Worm (Caenorhabditis elegans) whole organism, L4 larva: ENCODE measurements around the gene Y43C5B.3.

Source experiments
- D1046.2 ChIP-seq: fragments of 200-800 bp; sonication (Bioruptor generic); IDR thresholded peaks from 2 replicates; pipeline ENCODE4 v1.3.6; 2022; ENCODE audit warnings: missing genetic modification characterization, missing compliant biosample characterization
- F10B5.3 ChIP-seq: sonication (generic microtip); optimal IDR thresholded peaks from 2 replicates; lab custom pipeline; 2016; ENCODE audit warnings: mild to moderate bottlenecking, missing genetic modification characterization, missing compliant biosample characterization
- F26F4.8 ChIP-seq: fragments of 200-800 bp; sonication (Bioruptor generic); conservative IDR thresholded peaks from 2 replicates; pipeline ENCODE4 v1.3.6; 2022; ENCODE audit warnings: missing genetic modification characterization, missing compliant biosample characterization
- F44E2.7 ChIP-seq: fragments of 200-800 bp; sonication (Bioruptor generic); IDR thresholded peaks from 2 replicates; pipeline ENCODE4 v2.1.2; 2022; ENCODE audit warnings: missing genetic modification characterization, missing compliant biosample characterization
- F49E8.2 ChIP-seq: sonication (generic microtip); optimal IDR thresholded peaks from 2 replicates; lab custom pipeline; 2016; ENCODE audit warnings: missing compliant biosample characterization, mild to moderate bottlenecking, missing genetic modification characterization, borderline replicate concordance
- T20F7.1 ChIP-seq: fragments of 200-800 bp; sonication (Bioruptor generic); optimal IDR thresholded peaks from 2 replicates; lab custom pipeline; 2018; ENCODE audit warnings: mild to moderate bottlenecking, missing genetic modification characterization, missing compliant biosample characterization
- Y105C5A.15 ChIP-seq: fragments of 200-800 bp; sonication (Bioruptor generic); IDR thresholded peaks from 2 replicates; pipeline ENCODE4 v1.3.6; 2022; ENCODE audit warnings: missing genetic modification characterization, missing compliant biosample characterization
- Y48G9A.11 ChIP-seq: fragments of 200-800 bp; sonication (Bioruptor generic); IDR thresholded peaks from 2 replicates; pipeline ENCODE4 v1.3.6; 2022; ENCODE audit warnings: missing genetic modification reagents, missing genetic modification characterization, missing compliant biosample characterization
- aha-1 ChIP-seq: fragments of 150-350 bp; peaks from one replicate; lab custom pipeline; 2014; ENCODE audit warnings: missing biosample characterization, missing genetic modification characterization
- ama-1 ChIP-seq: fragments of 150-350 bp; optimal IDR thresholded peaks from 2 replicates; lab custom pipeline; 2014; ENCODE audit warnings: inconsistent platforms, mixed read lengths
- attf-4 ChIP-seq: sonication (generic microtip); optimal IDR thresholded peaks from 3 replicates; lab custom pipeline; 2017; ENCODE audit warnings: missing biosample characterization, missing genetic modification characterization
- ceh-20 ChIP-seq: fragments of 200-800 bp; sonication (Bioruptor generic); IDR thresholded peaks from 2 replicates; pipeline ENCODE4 v1.3.6; 2022; ENCODE audit warnings: missing genetic modification reagents, missing genetic modification characterization, missing compliant biosample characterization
- ceh-62 ChIP-seq: sonication (generic microtip); optimal IDR thresholded peaks from 2 replicates; lab custom pipeline; 2017; ENCODE audit warnings: missing biosample characterization, missing genetic modification characterization
- ctbp-1 ChIP-seq: fragments of 200-800 bp; sonication (Bioruptor generic); IDR thresholded peaks from 2 replicates; pipeline ENCODE4 v1.3.6; 2022; ENCODE audit warnings: missing genetic modification reagents, missing genetic modification characterization, missing compliant biosample characterization
- daf-12 ChIP-seq: fragments of 150-350 bp; optimal IDR thresholded peaks from 2 replicates; lab custom pipeline; 2014; ENCODE audit warnings: missing biosample characterization, missing genetic modification reagents, missing genetic modification characterization
- daf-16 ChIP-seq, 3 experiments: sonication (generic microtip); optimal IDR thresholded peaks; 2 replicates each; lab custom pipeline; 2016 to 2017; ENCODE audit warnings: missing genetic modification characterization in 3 of 3, missing genetic modification reagents in 3 of 3, mild to moderate bottlenecking in 2 of 3, missing compliant biosample characterization in 2 of 3, missing biosample characterization in 1 of 3, moderate library complexity in 1 of 3
- daf-19 ChIP-seq: fragments of 200-800 bp; sonication (Bioruptor generic); conservative IDR thresholded peaks from 2 replicates; pipeline ENCODE4 v1.3.6; 2022; ENCODE audit warnings: missing genetic modification characterization, missing compliant biosample characterization
- dmd-6 ChIP-seq: fragments of 200-800 bp; sonication (Bioruptor generic); IDR thresholded peaks from 2 replicates; pipeline ENCODE4 v1.3.6; 2022; ENCODE audit warnings: missing genetic modification reagents, missing genetic modification characterization, missing compliant biosample characterization
- dve-1 ChIP-seq: sonication (generic microtip); optimal IDR thresholded peaks from 2 replicates; lab custom pipeline; 2017; ENCODE audit warnings: antibody characterized with exemption, mild to moderate bottlenecking, missing genetic modification characterization, missing compliant biosample characterization; ENCODE audit not compliant: insufficient read depth
- egl-43 ChIP-seq: fragments of 200-800 bp; sonication (Bioruptor generic); IDR thresholded peaks from 2 replicates; pipeline ENCODE4 v1.3.6; 2022; ENCODE audit warnings: missing genetic modification reagents, missing genetic modification characterization, missing compliant biosample characterization
- hif-1 ChIP-seq, 2 experiments: sonication (generic microtip); optimal IDR thresholded peaks; 2 replicates each; lab custom pipeline; 2016 to 2017; ENCODE audit warnings: missing compliant biosample characterization in 2 of 2, missing genetic modification characterization in 2 of 2, missing genetic modification reagents in 2 of 2, missing genotype in 2 of 2, mild to moderate bottlenecking in 1 of 2
- hlh-11 ChIP-seq: fragments of 200-800 bp; sonication (Bioruptor generic); optimal IDR thresholded peaks from 2 replicates; lab custom pipeline; 2018; ENCODE audit warnings: mild to moderate bottlenecking, missing genetic modification characterization, missing compliant biosample characterization
- hmg-1.1 ChIP-seq: fragments of 200-800 bp; sonication (Bioruptor generic); IDR thresholded peaks from 2 replicates; pipeline ENCODE4 v1.3.6; 2022; ENCODE audit warnings: missing genetic modification reagents, missing genetic modification characterization, missing compliant biosample characterization
- lin-1 ChIP-seq: fragments of 200-800 bp; sonication (Bioruptor generic); IDR thresholded peaks from 2 replicates; pipeline ENCODE4 v1.3.6; 2022; ENCODE audit warnings: missing genetic modification reagents, missing genetic modification characterization, missing compliant biosample characterization
- lin-29 ChIP-seq: fragments of 200-800 bp; sonication (Bioruptor generic); IDR thresholded peaks from 2 replicates; pipeline ENCODE4 v1.3.6; 2022; ENCODE audit warnings: missing genetic modification reagents, missing genetic modification characterization, missing compliant biosample characterization
- lin-39 ChIP-seq: fragments of 150-350 bp; optimal IDR thresholded peaks from 2 replicates; lab custom pipeline; 2014; ENCODE audit warnings: missing biosample characterization, missing genetic modification reagents, missing genetic modification characterization
- mdl-1 ChIP-seq, 2 experiments: fragments of 150-350 bp in 1 of 2; sonication (generic microtip) in 1 of 2; optimal IDR thresholded peaks; 2 replicates each; lab custom pipeline; 2014 to 2017; ENCODE audit warnings: missing biosample characterization in 2 of 2, missing genetic modification characterization in 2 of 2
- mdt-29 ChIP-seq: fragments of 200-800 bp; sonication (Bioruptor generic); IDR thresholded peaks from 2 replicates; pipeline ENCODE4 v1.3.6; 2022; ENCODE audit warnings: missing genetic modification reagents, missing genetic modification characterization, missing compliant biosample characterization
- mep-1 ChIP-seq: fragments of 150-350 bp; sonication (generic microtip); optimal IDR thresholded peaks from 3 replicates; lab custom pipeline; 2014; ENCODE audit warnings: missing biosample characterization, missing genetic modification characterization
- mes-2 ChIP-seq: sonication (generic microtip); optimal IDR thresholded peaks from 2 replicates; lab custom pipeline; 2016; ENCODE audit warnings: missing genotype, mild to moderate bottlenecking, missing genetic modification characterization, missing compliant biosample characterization; ENCODE audit not compliant: poor library complexity, severe bottlenecking
- mxl-2 ChIP-seq: fragments of 200-800 bp; sonication (Bioruptor generic); conservative IDR thresholded peaks from 2 replicates; pipeline ENCODE4 v1.3.6; 2022; ENCODE audit warnings: missing genetic modification reagents, missing genetic modification characterization, missing compliant biosample characterization
- mxl-3 ChIP-seq: fragments of 200-800 bp; sonication (Bioruptor generic); optimal IDR thresholded peaks from 2 replicates; lab custom pipeline; 2018; ENCODE audit warnings: mild to moderate bottlenecking, missing genetic modification characterization, missing compliant biosample characterization
- nhr-10 ChIP-seq: fragments of 150-350 bp; optimal IDR thresholded peaks from 2 replicates; lab custom pipeline; 2014; ENCODE audit warnings: missing biosample characterization, missing genetic modification characterization
- nhr-102 ChIP-seq: sonication (generic microtip); optimal IDR thresholded peaks from 2 replicates; lab custom pipeline; 2016; ENCODE audit warnings: mild to moderate bottlenecking, missing genetic modification characterization, moderate library complexity, missing compliant biosample characterization
- nhr-11 ChIP-seq: fragments of 150-350 bp; optimal IDR thresholded peaks from 2 replicates; lab custom pipeline; 2014; ENCODE audit warnings: missing biosample characterization, missing genetic modification characterization
- nhr-111 ChIP-seq: fragments of 200-800 bp; sonication (Bioruptor generic); optimal IDR thresholded peaks from 2 replicates; lab custom pipeline; 2018; ENCODE audit warnings: mild to moderate bottlenecking, missing genetic modification characterization, missing compliant biosample characterization
- nhr-237 ChIP-seq: sonication (generic microtip); optimal IDR thresholded peaks from 2 replicates; lab custom pipeline; 2017; ENCODE audit warnings: missing biosample characterization, missing genetic modification characterization
- nhr-28 ChIP-seq: fragments of 150-350 bp; optimal IDR thresholded peaks from 2 replicates; lab custom pipeline; 2014; ENCODE audit warnings: missing biosample characterization, missing genetic modification characterization
- nhr-6 ChIP-seq: fragments of 150-350 bp; optimal IDR thresholded peaks from 2 replicates; lab custom pipeline; 2014; ENCODE audit warnings: missing biosample characterization, missing genetic modification characterization
- nhr-77 ChIP-seq: fragments of 150-350 bp; optimal IDR thresholded peaks from 2 replicates; lab custom pipeline; 2014; ENCODE audit warnings: missing biosample characterization, missing genetic modification characterization
- pha-4 ChIP-seq, 2 experiments: fragments of 150-350 bp in 1 of 2; fragments of 200-800 bp in 1 of 2; sonication (Bioruptor generic) in 1 of 2; IDR thresholded peaks in 1 of 2; optimal IDR thresholded peaks in 1 of 2; 2 replicates each; pipeline versions ENCODE4 v1.3.6 to Lab custom; 2014 to 2022; ENCODE audit warnings: missing genetic modification characterization in 2 of 2, missing genetic modification reagents in 2 of 2, missing biosample characterization in 1 of 2, missing compliant biosample characterization in 1 of 2
- pqm-1 ChIP-seq: sonication (generic microtip); optimal IDR thresholded peaks from 2 replicates; lab custom pipeline; 2017; ENCODE audit warnings: missing biosample characterization, missing genetic modification characterization
- rbr-2 ChIP-seq: sonication (generic microtip); optimal IDR thresholded peaks from 2 replicates; lab custom pipeline; 2016; ENCODE audit warnings: missing genotype, missing genetic modification characterization, missing compliant biosample characterization
- saeg-2 ChIP-seq: fragments of 200-800 bp; sonication (Bioruptor generic); IDR thresholded peaks from 2 replicates; pipeline ENCODE4 v1.3.6; 2022; ENCODE audit warnings: missing genetic modification reagents, missing genetic modification characterization, missing compliant biosample characterization
- set-16 ChIP-seq: fragments of 200-800 bp; sonication (Bioruptor generic); IDR thresholded peaks from 2 replicates; pipeline ENCODE4 v1.3.6; 2022; ENCODE audit warnings: missing genetic modification reagents, missing genetic modification characterization, missing compliant biosample characterization
- spr-1 ChIP-seq: sonication (generic microtip); optimal IDR thresholded peaks from 2 replicates; lab custom pipeline; 2016; ENCODE audit warnings: mild to moderate bottlenecking, missing genetic modification characterization, missing compliant biosample characterization
- tag-97 ChIP-seq: fragments of 200-800 bp; sonication (Bioruptor generic); IDR thresholded peaks from 2 replicates; pipeline ENCODE4 v1.3.6; 2022; ENCODE audit warnings: missing genetic modification characterization, missing compliant biosample characterization
- tra-1 ChIP-seq: fragments of 200-800 bp; sonication (Bioruptor generic); IDR thresholded peaks from 2 replicates; pipeline ENCODE4 v1.3.6; 2022; ENCODE audit warnings: missing genetic modification reagents, missing genetic modification characterization, missing compliant biosample characterization
- unc-39 ChIP-seq: sonication (generic microtip); optimal IDR thresholded peaks from 2 replicates; lab custom pipeline; 2017; ENCODE audit warnings: missing biosample characterization, missing genetic modification characterization
- ztf-7 ChIP-seq: fragments of 150-350 bp; optimal IDR thresholded peaks from 2 replicates; lab custom pipeline; 2014; ENCODE audit warnings: missing biosample characterization, missing genetic modification characterization

Y43C5B.3 gene

DNA sequence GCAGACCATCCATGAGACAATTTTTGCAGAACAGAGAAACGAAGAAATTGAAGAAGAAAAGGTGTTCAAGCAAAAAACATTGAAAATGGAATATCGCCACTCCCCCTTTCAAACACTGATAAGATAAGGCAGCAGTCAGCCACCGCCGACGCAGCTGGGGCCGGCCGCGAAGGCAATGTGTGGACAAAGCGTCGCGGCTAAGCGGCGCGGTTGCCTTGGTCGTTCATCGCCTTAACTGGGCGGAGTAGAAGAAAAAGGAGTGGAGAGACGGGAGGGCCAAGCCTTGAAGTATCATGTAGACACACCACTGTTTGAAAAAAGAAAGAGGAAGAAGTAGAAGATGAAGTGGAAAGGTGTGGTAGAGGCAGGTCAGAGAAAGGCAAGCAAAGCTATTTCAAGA lies 19.4 kb upstream of the Y43C5B.3 start:
- TF ChIP-seq hmg-1.1 (GFP tag; lab: Robert Waterston, UW) (peak; percentile 50; the same call in 1 of the 2 replicates), ama-1 (lab: Kevin White, UChicago) (peak; percentile 4), ctbp-1 (GFP tag; lab: Robert Waterston, UW) (0 out of 2 replicates have a peak, but pooled peaks have one; percentile 14), F26F4.8 (GFP tag; lab: Robert Waterston, UW) (no peak), daf-12 (no peak), mxl-2 (GFP tag; lab: Robert Waterston, UW) (no peak), nhr-102 (tag; lab: Kevin White, UChicago) (peak; percentile 14), mdt-29 (GFP tag; lab: Robert Waterston, UW) (no peak), Y105C5A.15 (no peak), D1046.2 (GFP tag; lab: Robert Waterston, UW) (0 out of 2 replicates have a peak, but pooled peaks have one; percentile 50), daf-19 (no peak), egl-43 (GFP tag; lab: Robert Waterston, UW) (peak; percentile 37; the same call in 1 of the 2 replicates), spr-1 (tag; lab: Kevin White, UChicago) (no peak), ceh-62 (tag; lab: Kevin White, UChicago) (no peak), attf-4 (tag; lab: Kevin White, UChicago) (no peak), hlh-11 (tag; lab: Kevin White, UChicago) (peak; percentile 84), F49E8.2 (tag; lab: Kevin White, UChicago) (no peak), saeg-2 (GFP tag; lab: Robert Waterston, UW) (0 out of 2 replicates have a peak, but pooled peaks have one; percentile 23), set-16 (GFP tag; lab: Robert Waterston, UW) (peak; percentile 83), F10B5.3 (no peak), ztf-7 (no peak), nhr-28 (peak; percentile 61), lin-39 (tag; lab: Kevin White, UChicago) (no peak), aha-1 (tag; lab: Kevin White, UChicago) (peak; percentile 72), Y48G9A.11 (GFP tag; lab: Robert Waterston, UW) (no peak), lin-29 (GFP tag; lab: Robert Waterston, UW) (no peak), tag-97 (GFP tag; lab: Robert Waterston, UW) (no peak), pha-4 (GFP tag; IDR thresholded peaks at IDR 0.05; lab: Robert Waterston, UW) (no peak), pha-4 (tag; optimal IDR thresholded peaks at IDR 0.05; lab: Kevin White, UChicago) (no peak), unc-39 (no peak), daf-16 (GFP tag; optimal IDR thresholded peaks at IDR 0.05; lab: Kevin White, UChicago) (no peak), daf-16 (tag; optimal IDR thresholded peaks at IDR 0.05; lab: Kevin White, UChicago) (peak; percentile 55), mep-1 (tag; lab: Kevin White, UChicago) (peak; percentile 23), nhr-237 (tag; lab: Kevin White, UChicago) (no peak), dmd-6 (peak; percentile 59), dve-1 (tag; lab: Kevin White, UChicago) (peak; percentile 61), pqm-1 (tag; lab: Kevin White, UChicago) (peak; percentile 55), F44E2.7 (no peak), hif-1 (tag; optimal IDR thresholded peaks at IDR 0.05; lab: Kevin White, UChicago) (no peak), nhr-10 (no peak), T20F7.1 (GFP tag; lab: Kevin White, UChicago) (no peak), tra-1 (0 out of 2 replicates have a peak, but pooled peaks have one; percentile 28), rbr-2 (peak; percentile 15), nhr-111 (GFP tag; lab: Kevin White, UChicago) (no peak), nhr-77 (peak; percentile 8), nhr-6 (tag; lab: Kevin White, UChicago) (no peak), lin-1 (GFP tag; lab: Robert Waterston, UW) (peak; percentile 41; the same call in 1 of the 2 replicates), nhr-11 (no peak), mes-2 (peak; percentile 11), mdl-1 (tag; optimal IDR thresholded peaks at IDR 0.05; lab: Kevin White, UChicago) (no peak), ceh-20 (GFP tag; lab: Robert Waterston, UW) (no peak), mxl-3 (GFP tag; lab: Kevin White, UChicago) (peak; percentile 97)
